Fruit fly (Drosophila melanogaster): ENCODE results near the gene CG42841.

dm6 chr3L:2021858-2022257, 16.4 kb upstream of the CG42841 start, which contains the start of gene Grl62a:
- TF ChIP-seq pan (optimal IDR thresholded peaks at IDR 0.05), result no peak
- no peak for TF ChIP-seq CG8478 (optimal IDR thresholded peaks at IDR 0.05)
- TF ChIP-seq EcR (GFP tag; optimal IDR thresholded peaks at IDR 0.05), result no peak
- TF ChIP-seq psq (optimal IDR thresholded peaks at IDR 0.05), result no peak
- TF ChIP-seq usp (GFP tag; optimal IDR thresholded peaks at IDR 0.05), result no peak
